Fruit fly (Drosophila melanogaster): Measurements from ENCODE around the gene CG42688.

Gene CG42688

dm6 chr2L:19190195-19190594, 7.6 kb upstream of the CG42688 start, which contains the start of gene drl (continued):
- TF ChIP-seq grau (tag; optimal IDR thresholded peaks at IDR 0.05) (peak; percentile 14), kni (GFP tag; optimal IDR thresholded peaks at IDR 0.05) (peak; percentile 29), CG7963 (GFP tag; IDR thresholded peaks at IDR 0.05; ENCODE audit: partially characterized antibody) (no peak), CG14014 (GFP tag; IDR thresholded peaks at IDR 0.05) (no peak; the same call in 1 of the 2 replicates), CG14667 (GFP tag; IDR thresholded peaks at IDR 0.05) (no peak), CG31441 (GFP tag; IDR thresholded peaks at IDR 0.05) (no peak; the same call in 1 of the 2 replicates), ssp (GFP tag; IDR thresholded peaks at IDR 0.05) (no peak), CG11695 (GFP tag; IDR thresholded peaks at IDR 0.05) (0 out of 3 replicates have a peak, but pooled peaks have one; percentile 34), CG6254 (GFP tag; optimal IDR thresholded peaks at IDR 0.05) (peak; percentile 25), CG2678 (tag; optimal IDR thresholded peaks at IDR 0.05) (no peak), CG31365 (tag; optimal IDR thresholded peaks at IDR 0.05) (no peak), Atf6 (GFP tag; IDR thresholded peaks at IDR 0.05) (peak; percentile 31; the same call in 1 of the 2 replicates), Rx (GFP tag; IDR thresholded peaks at IDR 0.05) (no peak), tin (GFP tag; optimal IDR thresholded peaks at IDR 0.05) (no peak), Fer1 (GFP tag; optimal IDR thresholded peaks at IDR 0.05) (peak; percentile 72), CG7271 (tag; optimal IDR thresholded peaks at IDR 0.05) (peak; percentile 34), Camta (GFP tag; optimal IDR thresholded peaks at IDR 0.05) (no peak), CG9215 (GFP tag; IDR thresholded peaks at IDR 0.05) (no peak), Fer2 (tag; optimal IDR thresholded peaks at IDR 0.05) (no peak), CG5245 (GFP tag; optimal IDR thresholded peaks at IDR 0.05) (no peak), ro (GFP tag; IDR thresholded peaks at IDR 0.05) (no peak), Ada2b (GFP tag; IDR thresholded peaks at IDR 0.05) (no peak), CG7372 (GFP tag; IDR thresholded peaks at IDR 0.05) (no peak), CG5180 (GFP tag; optimal IDR thresholded peaks at IDR 0.05) (peak; percentile 99), CG34376 (GFP tag; optimal IDR thresholded peaks at IDR 0.05) (peak; percentile 53), CG15601 (tag; optimal IDR thresholded peaks at IDR 0.05) (peak; percentile 9), shn (GFP tag; optimal IDR thresholded peaks at IDR 0.05) (no peak), CG18476 (GFP tag; optimal IDR thresholded peaks at IDR 0.05) (no peak), emc (GFP tag; optimal IDR thresholded peaks at IDR 0.05) (no peak), gro (GFP tag; optimal IDR thresholded peaks at IDR 0.05) (peak; percentile 61), CG12299 (tag; optimal IDR thresholded peaks at IDR 0.05) (peak; percentile 12), Lhr (GFP tag; optimal IDR thresholded peaks at IDR 0.05) (no peak), pho (GFP tag; optimal IDR thresholded peaks at IDR 0.05) (no peak), inv (GFP tag; IDR thresholded peaks at IDR 0.05; ENCODE audit: partially characterized antibody) (peak; percentile 14; the same call in 1 of the 2 replicates), CG7839 (tag; optimal IDR thresholded peaks at IDR 0.05) (no peak), org-1 (GFP tag; optimal IDR thresholded peaks at IDR 0.05) (no peak), sc (optimal IDR thresholded peaks at IDR 0.05) (no peak), sc (GFP tag; optimal IDR thresholded peaks at IDR 0.05) (no peak), CG2875 (GFP tag; optimal IDR thresholded peaks at IDR 0.05) (peak; percentile 9), cas (GFP tag; IDR thresholded peaks at IDR 0.05) (no peak), sens-2 (GFP tag; IDR thresholded peaks at IDR 0.05) (peak; percentile 39; the same call in 1 of the 2 replicates), crc (GFP tag; optimal IDR thresholded peaks at IDR 0.05) (no peak), CG4854 (GFP tag; optimal IDR thresholded peaks at IDR 0.05) (no peak), CG11085 (GFP tag; IDR thresholded peaks at IDR 0.05) (no peak), gem (tag; optimal IDR thresholded peaks at IDR 0.05) (no peak), CG31224 (GFP tag; IDR thresholded peaks at IDR 0.05) (no peak), CG6683 (GFP tag; optimal IDR thresholded peaks at IDR 0.05) (no peak), Pdp1 (GFP tag; optimal IDR thresholded peaks at IDR 0.05) (peak in 1 of 2 experiments; percentile 3), Abd-B (GFP tag; optimal IDR thresholded peaks at IDR 0.05) (no peak), luna (GFP tag; optimal IDR thresholded peaks at IDR 0.05) (no peak), nmo (GFP tag; optimal IDR thresholded peaks at IDR 0.05) (no peak)

Data from whole organism, embryonic.